Fruit fly (Drosophila melanogaster): ENCODE data around the gene spartin.

DNA sequence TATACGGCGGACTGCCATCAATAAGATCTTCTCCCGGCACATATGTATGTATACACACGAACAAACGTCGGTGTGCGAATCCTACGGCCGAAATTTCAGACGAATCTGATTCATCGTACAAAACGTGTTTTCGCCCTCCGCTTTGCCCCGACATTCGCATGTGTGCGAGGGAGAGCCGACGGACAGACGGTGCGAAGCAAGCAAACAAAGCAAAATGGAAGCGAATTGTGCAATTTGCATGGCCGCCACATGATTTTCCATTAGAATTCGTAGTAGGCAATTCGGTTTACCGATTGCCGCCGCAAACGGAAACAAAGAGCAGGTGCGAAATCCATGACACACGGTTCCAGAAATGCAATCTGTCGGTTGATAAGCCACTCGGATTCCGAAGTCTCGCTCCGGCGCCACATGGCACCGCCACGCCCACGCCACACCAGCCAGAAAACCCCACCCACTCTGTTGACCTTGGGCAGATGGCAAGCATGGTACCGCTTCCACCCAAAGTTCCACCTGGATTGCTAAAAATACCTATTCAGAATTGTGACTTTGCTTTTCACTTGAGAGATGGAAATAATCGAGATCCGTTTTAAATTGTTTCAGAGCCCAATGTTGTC lies 4.6 kb upstream of the spartin start:
- TF ChIP-seq Neu2 (GFP tag; optimal IDR thresholded peaks at IDR 0.05; ENCODE audit: borderline replicate concordance) (no peak), caup (GFP tag; optimal IDR thresholded peaks at IDR 0.05; ENCODE audit: severe bottlenecking) (no peak), danr (GFP tag; IDR thresholded peaks at IDR 0.05) (no peak), ato (GFP tag; IDR thresholded peaks at IDR 0.05; ENCODE audit: partially characterized antibody) (no peak), CG7271 (tag; optimal IDR thresholded peaks at IDR 0.05) (no peak), grn (GFP tag; optimal IDR thresholded peaks at IDR 0.05) (no peak), CG14050 (GFP tag; IDR thresholded peaks at IDR 0.05) (no peak), CG12769 (tag; optimal IDR thresholded peaks at IDR 0.05) (peak; percentile 5), C15 (GFP tag; IDR thresholded peaks at IDR 0.05) (no peak), CG8089 (GFP tag; optimal IDR thresholded peaks at IDR 0.05) (no peak)

Measured in whole organism, embryonic.